Worm (Caenorhabditis elegans): ENCODE results near the gene dnj-16.

DNA sequence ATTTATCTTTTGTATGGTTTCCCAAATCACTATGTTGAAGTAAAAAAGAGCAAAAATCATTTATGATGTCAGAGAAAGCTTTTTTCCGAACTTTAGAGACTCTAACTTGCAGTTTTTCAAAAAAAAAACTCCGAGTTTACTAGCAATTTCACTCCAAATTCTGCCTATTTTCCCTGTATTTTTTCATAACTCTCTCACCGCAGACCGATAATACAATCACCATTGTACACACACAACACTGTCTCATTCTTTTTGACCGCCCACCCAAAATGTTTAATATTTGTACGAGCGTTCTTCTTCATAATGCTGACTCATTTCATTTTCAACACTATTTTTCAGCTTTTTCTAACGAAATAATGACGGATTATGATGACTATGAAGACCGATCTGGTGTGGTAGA lies 37.9 kb downstream of the dnj-16 start, which contains the start of gene F43C1.5:
- TF ChIP-seq F10E7.11 (tag; optimal IDR thresholded peaks at IDR 0.05) (no peak), madf-3 (GFP tag; IDR thresholded peaks at IDR 0.05) (no peak), ceh-100 (GFP tag; IDR thresholded peaks at IDR 0.05) (no peak), unc-62 (GFP tag; optimal IDR thresholded peaks at IDR 0.05) (no peak), B0035.1 (tag; optimal IDR thresholded peaks at IDR 0.05) (no peak), nhr-90 (tag; optimal IDR thresholded peaks at IDR 0.05) (no peak), hmg-1.2 (GFP tag; IDR thresholded peaks at IDR 0.05) (no peak), somi-1 (GFP tag; optimal IDR thresholded peaks at IDR 0.05) (no peak), pha-4 (tag; optimal IDR thresholded peaks at IDR 0.05) (no peak), ets-4 (GFP tag; optimal IDR thresholded peaks at IDR 0.05) (no peak), dpl-1 (GFP tag; optimal IDR thresholded peaks at IDR 0.05) (no peak), Y56A3A.18 (GFP tag; IDR thresholded peaks at IDR 0.05) (no peak), let-526 (GFP tag; IDR thresholded peaks at IDR 0.05) (no peak), zim-3 (tag; optimal IDR thresholded peaks at IDR 0.05) (no peak)
